Worm (Caenorhabditis elegans) whole organism, L4 larva: ENCODE measurements around the gene cyp-31A3.

ENCODE experiments used
- R02D3.7 ChIP-seq: fragments of 150-350 bp; sonication (generic microtip); optimal IDR thresholded peaks from 3 replicates; lab custom pipeline; 2014; ENCODE audit warnings: missing biosample characterization, missing genetic modification characterization
- Y5F2A.4 ChIP-seq: fragments of 200-800 bp; sonication (Bioruptor generic); optimal IDR thresholded peaks from 2 replicates; lab custom pipeline; 2018; ENCODE audit warnings: mild to moderate bottlenecking, missing genetic modification characterization, missing compliant biosample characterization
- ZK546.5 ChIP-seq, 2 experiments: sonication (generic microtip); optimal IDR thresholded peaks; 2 replicates each; lab custom pipeline; 2017; ENCODE audit warnings: missing biosample characterization in 2 of 2, missing genetic modification characterization in 2 of 2
- aha-1 ChIP-seq: fragments of 150-350 bp; peaks from one replicate; lab custom pipeline; 2014; ENCODE audit warnings: missing biosample characterization, missing genetic modification characterization
- aly-2 ChIP-seq: sonication (generic microtip); optimal IDR thresholded peaks from 2 replicates; lab custom pipeline; 2018; ENCODE audit warnings: missing biosample characterization, missing genetic modification characterization
- attf-4 ChIP-seq: sonication (generic microtip); optimal IDR thresholded peaks from 3 replicates; lab custom pipeline; 2017; ENCODE audit warnings: missing biosample characterization, missing genetic modification characterization
- ceh-28 ChIP-seq: fragments of 150-350 bp; optimal IDR thresholded peaks from 2 replicates; lab custom pipeline; 2014; ENCODE audit warnings: missing biosample characterization, missing genetic modification reagents, missing genetic modification characterization
- daf-16 ChIP-seq, 3 experiments: sonication (generic microtip); optimal IDR thresholded peaks; 2 replicates each; lab custom pipeline; 2016 to 2017; ENCODE audit warnings: missing genetic modification characterization in 3 of 3, missing genetic modification reagents in 3 of 3, mild to moderate bottlenecking in 2 of 3, missing compliant biosample characterization in 2 of 3, missing biosample characterization in 1 of 3, moderate library complexity in 1 of 3
- daf-19 ChIP-seq: fragments of 200-800 bp; sonication (Bioruptor generic); conservative IDR thresholded peaks from 2 replicates; pipeline ENCODE4 v1.3.6; 2022; ENCODE audit warnings: missing genetic modification characterization, missing compliant biosample characterization
- fkh-10 ChIP-seq: fragments of 150-350 bp; optimal IDR thresholded peaks from 2 replicates; lab custom pipeline; 2014; ENCODE audit warnings: missing biosample characterization, missing genetic modification reagents, missing genetic modification characterization
- gei-8 ChIP-seq: fragments of 200-800 bp; sonication (Bioruptor generic); optimal IDR thresholded peaks from 2 replicates; lab custom pipeline; 2018; ENCODE audit warnings: mild to moderate bottlenecking, missing genetic modification characterization, missing compliant biosample characterization
- jun-1 ChIP-seq: fragments of 150-350 bp; optimal IDR thresholded peaks from 2 replicates; lab custom pipeline; 2014; ENCODE audit warnings: missing biosample characterization, missing genetic modification reagents, missing genetic modification characterization
- lin-13 ChIP-seq: fragments of 150-350 bp; optimal IDR thresholded peaks from 2 replicates; lab custom pipeline; 2014; ENCODE audit warnings: missing biosample characterization, missing genetic modification reagents, missing genetic modification characterization
- lin-38 ChIP-seq: fragments of 200-800 bp; sonication (Bioruptor generic); IDR thresholded peaks from 2 replicates; pipeline ENCODE4 v1.3.6; 2022; ENCODE audit warnings: missing genetic modification reagents, missing genetic modification characterization, missing compliant biosample characterization
- lsy-2 ChIP-seq, 2 experiments: fragments of 150-350 bp in 1 of 2; sonication (generic microtip) in 1 of 2; optimal IDR thresholded peaks; 2 replicates each; lab custom pipeline; 2014 to 2017; ENCODE audit warnings: missing biosample characterization in 2 of 2, missing genetic modification characterization in 2 of 2
- madf-5 ChIP-seq, 2 experiments: fragments of 200-800 bp; sonication (Bioruptor generic); IDR thresholded peaks; 2 replicates each; pipeline ENCODE4 v1.3.6; 2022; ENCODE audit warnings: missing compliant biosample characterization in 2 of 2, missing genetic modification characterization in 2 of 2
- mdt-29 ChIP-seq: fragments of 200-800 bp; sonication (Bioruptor generic); IDR thresholded peaks from 2 replicates; pipeline ENCODE4 v1.3.6; 2022; ENCODE audit warnings: missing genetic modification reagents, missing genetic modification characterization, missing compliant biosample characterization
- mep-1 ChIP-seq: fragments of 150-350 bp; sonication (generic microtip); optimal IDR thresholded peaks from 3 replicates; lab custom pipeline; 2014; ENCODE audit warnings: missing biosample characterization, missing genetic modification characterization
- mes-2 ChIP-seq: sonication (generic microtip); optimal IDR thresholded peaks from 2 replicates; lab custom pipeline; 2016; ENCODE audit warnings: missing genotype, mild to moderate bottlenecking, missing genetic modification characterization, missing compliant biosample characterization; ENCODE audit not compliant: poor library complexity, severe bottlenecking
- mxl-3 ChIP-seq: fragments of 200-800 bp; sonication (Bioruptor generic); optimal IDR thresholded peaks from 2 replicates; lab custom pipeline; 2018; ENCODE audit warnings: mild to moderate bottlenecking, missing genetic modification characterization, missing compliant biosample characterization
- nhr-11 ChIP-seq: fragments of 150-350 bp; optimal IDR thresholded peaks from 2 replicates; lab custom pipeline; 2014; ENCODE audit warnings: missing biosample characterization, missing genetic modification characterization
- nhr-6 ChIP-seq: fragments of 150-350 bp; optimal IDR thresholded peaks from 2 replicates; lab custom pipeline; 2014; ENCODE audit warnings: missing biosample characterization, missing genetic modification characterization
- nhr-77 ChIP-seq: fragments of 150-350 bp; optimal IDR thresholded peaks from 2 replicates; lab custom pipeline; 2014; ENCODE audit warnings: missing biosample characterization, missing genetic modification characterization
- pha-4 ChIP-seq, 2 experiments: fragments of 150-350 bp in 1 of 2; fragments of 200-800 bp in 1 of 2; sonication (Bioruptor generic) in 1 of 2; IDR thresholded peaks in 1 of 2; optimal IDR thresholded peaks in 1 of 2; 2 replicates each; pipeline versions ENCODE4 v1.3.6 to Lab custom; 2014 to 2022; ENCODE audit warnings: missing genetic modification characterization in 2 of 2, missing genetic modification reagents in 2 of 2, missing biosample characterization in 1 of 2, missing compliant biosample characterization in 1 of 2
- pqm-1 ChIP-seq: sonication (generic microtip); optimal IDR thresholded peaks from 2 replicates; lab custom pipeline; 2017; ENCODE audit warnings: missing biosample characterization, missing genetic modification characterization
- rbr-2 ChIP-seq: sonication (generic microtip); optimal IDR thresholded peaks from 2 replicates; lab custom pipeline; 2016; ENCODE audit warnings: missing genotype, missing genetic modification characterization, missing compliant biosample characterization
- saeg-2 ChIP-seq: fragments of 200-800 bp; sonication (Bioruptor generic); IDR thresholded peaks from 2 replicates; pipeline ENCODE4 v1.3.6; 2022; ENCODE audit warnings: missing genetic modification reagents, missing genetic modification characterization, missing compliant biosample characterization
- snpc-1.2 ChIP-seq: fragments of 200-800 bp; sonication (Bioruptor generic); IDR thresholded peaks from 2 replicates; pipeline ENCODE4 v1.3.6; 2022; ENCODE audit warnings: missing genetic modification reagents, missing genetic modification characterization, missing compliant biosample characterization
- snpc-4 ChIP-seq: fragments of 150-350 bp; optimal IDR thresholded peaks from 2 replicates; lab custom pipeline; 2014; ENCODE audit warnings: missing biosample characterization, missing genetic modification characterization
- spr-1 ChIP-seq: sonication (generic microtip); optimal IDR thresholded peaks from 2 replicates; lab custom pipeline; 2016; ENCODE audit warnings: mild to moderate bottlenecking, missing genetic modification characterization, missing compliant biosample characterization
- unc-62 ChIP-seq, 3 experiments: fragments of 150-350 bp in 1 of 3; sonication (generic microtip); optimal IDR thresholded peaks in 2 of 3; peaks in 1 of 3; 1 replicate in 1 of 3; 2 replicates in 2 of 3; lab custom pipeline; 2014 to 2017; ENCODE audit warnings: missing biosample characterization in 3 of 3, missing genetic modification characterization in 3 of 3, missing genetic modification reagents in 3 of 3, missing genotype in 1 of 3
- vab-7 ChIP-seq: fragments of 200-800 bp; sonication (Bioruptor generic); IDR thresholded peaks from 2 replicates; pipeline ENCODE4 v1.3.6; 2022; ENCODE audit warnings: missing genetic modification reagents, missing genetic modification characterization, missing compliant biosample characterization
- zip-11 ChIP-seq: fragments of 200-800 bp; sonication (Bioruptor generic); IDR thresholded peaks from 2 replicates; pipeline ENCODE4 v1.3.6; 2022; ENCODE audit warnings: missing genetic modification characterization, missing compliant biosample characterization

cyp-31A3 gene

ce11 chrIV:4758659-4759058, 2.2 kb upstream of the cyp-31A3 start, which contains the start of gene Y17G9B.8 (continued):
- peak; percentile 19 for TF ChIP-seq mes-2
- no peak for TF ChIP-seq pqm-1
- no peak for TF ChIP-seq daf-19 (GFP tag; lab: Robert Waterston, UW)
- TF ChIP-seq saeg-2 (GFP tag; lab: Robert Waterston, UW), result no peak
- TF ChIP-seq lsy-2 (tag; optimal IDR thresholded peaks at IDR 0.05; lab: Kevin White, UChicago), result peak in 1 of 2 experiments; percentile 5
- TF ChIP-seq nhr-6 (tag; lab: Kevin White, UChicago), result no peak
- TF ChIP-seq R02D3.7 (tag; lab: Kevin White, UChicago), result no peak
- no peak for TF ChIP-seq gei-8 (GFP tag; lab: Kevin White, UChicago)
- TF ChIP-seq fkh-10 (GFP tag; lab: Kevin White, UChicago), result no peak
- TF ChIP-seq vab-7, result no peak
- no peak for TF ChIP-seq lin-13 (GFP tag; lab: Kevin White, UChicago)
- no peak for TF ChIP-seq snpc-4
- TF ChIP-seq snpc-1.2, result peak; percentile 63
- no peak for TF ChIP-seq zip-11 (GFP tag; lab: Robert Waterston, UW)
- TF ChIP-seq attf-4 (tag; lab: Kevin White, UChicago), result no peak
- TF ChIP-seq mxl-3 (GFP tag; lab: Kevin White, UChicago), result no peak
- no peak for TF ChIP-seq rbr-2 (tag; lab: Kevin White, UChicago)
- no peak for TF ChIP-seq pha-4 (GFP tag; IDR thresholded peaks at IDR 0.05; lab: Robert Waterston, UW)
- no peak for TF ChIP-seq pha-4 (tag; optimal IDR thresholded peaks at IDR 0.05; lab: Kevin White, UChicago)
- TF ChIP-seq Y5F2A.4 (GFP tag; lab: Kevin White, UChicago), result no peak

ce11 chrIV:4762990-4763545, 2.2 kb downstream of the cyp-31A3 start:
- 0 out of 2 replicates have a peak, but pooled peaks have one; percentile 34 for TF ChIP-seq snpc-1.2
- TF ChIP-seq lin-38, result peak; percentile 83

- TF ChIP-seq spr-1, result no peak
- no peak for TF ChIP-seq daf-16 (GFP tag; optimal IDR thresholded peaks at IDR 0.05; lab: Kevin White, UChicago)
- no peak for TF ChIP-seq daf-16 (tag; optimal IDR thresholded peaks at IDR 0.05; lab: Kevin White, UChicago)
- no peak for TF ChIP-seq ZK546.5 (tag; optimal IDR thresholded peaks at IDR 0.05; lab: Kevin White, UChicago)
- TF ChIP-seq ceh-28 (tag; lab: Kevin White, UChicago), result no peak
- no peak for TF ChIP-seq madf-5 (GFP tag; IDR thresholded peaks at IDR 0.05; lab: Robert Waterston, UW)
- no peak for TF ChIP-seq nhr-77
- TF ChIP-seq mdt-29 (GFP tag; lab: Robert Waterston, UW), result no peak
- no peak for TF ChIP-seq aly-2
- TF ChIP-seq jun-1 (tag; lab: Kevin White, UChicago), result no peak
- TF ChIP-seq mep-1, result no peak
- no peak for TF ChIP-seq pha-4 (GFP tag; IDR thresholded peaks at IDR 0.05; lab: Robert Waterston, UW)
- TF ChIP-seq pha-4 (tag; optimal IDR thresholded peaks at IDR 0.05; lab: Kevin White, UChicago), result no peak
- no peak for TF ChIP-seq lsy-2 (tag; optimal IDR thresholded peaks at IDR 0.05; lab: Kevin White, UChicago)
- no peak for TF ChIP-seq nhr-11
- TF ChIP-seq, all 104 proteins: peak for 0
These were observed 3.0 kb downstream of the cyp-31A3 start, which contains the start of gene Y17G9B.2 for ce11 chrIV:4763844-4764243. Gene Y17G9B.2, plus strand, starts transcription at chrIV:4764144.

- TF ChIP-seq unc-62 (GFP tag; optimal IDR thresholded peaks at IDR 0.05 in 1 of 2; lab: Kevin White, UChicago) (peak in 1 of 2 experiments; percentile 14), unc-62 (tag; optimal IDR thresholded peaks at IDR 0.05; lab: Kevin White, UChicago) (no peak), spr-1 (no peak)
These were observed 3.6 kb downstream of the cyp-31A3 start, which contains the start of gene npp-26 for ce11 chrIV:4764422-4764821. Gene npp-26, plus strand, starts transcription at chrIV:4764722.

ce11 chrIV:4771792-4772191, 10.9 kb downstream of the cyp-31A3 start, which contains the start of gene R11E3.2:
Gene R11E3.2, plus strand, starts transcription at chrIV:4772092.
- no peak for TF ChIP-seq gei-8 (GFP tag; lab: Kevin White, UChicago)
- TF ChIP-seq pqm-1, result peak; percentile 28
- no peak for TF ChIP-seq aha-1 (tag; lab: Kevin White, UChicago)
